Worm (Caenorhabditis elegans): ENCODE data around the gene T26H5.10.

DNA sequence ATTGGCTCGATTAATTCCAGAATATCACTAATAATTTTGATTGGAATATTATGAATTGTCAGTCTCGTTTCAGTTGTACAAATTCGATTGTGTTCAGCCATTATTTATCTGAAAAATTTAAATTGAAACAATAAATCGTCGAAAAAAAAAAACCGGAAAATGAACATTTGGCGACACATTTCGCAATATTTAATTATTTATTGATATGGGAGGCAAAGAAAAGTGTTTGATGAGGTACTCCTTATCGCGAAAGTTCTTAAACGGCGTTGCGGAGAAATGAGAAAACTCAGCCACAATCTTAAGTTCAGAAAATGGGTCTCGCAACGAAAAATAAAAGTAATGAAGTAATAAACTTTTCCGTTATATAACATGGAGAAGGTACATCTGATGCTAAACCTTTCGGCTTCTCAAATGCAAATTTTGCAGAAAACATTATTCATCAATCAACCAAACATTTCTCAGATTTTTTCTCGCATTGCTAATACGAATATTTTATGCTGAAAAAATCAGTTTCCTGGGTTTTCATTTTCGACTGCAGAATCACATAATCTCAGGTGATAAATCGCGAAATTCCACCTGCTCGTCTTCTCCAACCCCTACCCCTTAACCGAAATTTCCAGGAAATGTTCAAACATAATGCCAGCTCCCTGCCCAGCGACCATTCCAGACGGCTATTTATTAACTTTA, 43.8 kb downstream of the T26H5.10 start, which contains the start of the genes T06E6.15 and sri-7:
- TF ChIP-seq B0035.1 (tag; optimal IDR thresholded peaks at IDR 0.05) (no peak), unc-62 (GFP tag; optimal IDR thresholded peaks at IDR 0.05) (no peak), ets-4 (GFP tag; optimal IDR thresholded peaks at IDR 0.05) (no peak), ztf-18 (tag; optimal IDR thresholded peaks at IDR 0.05) (no peak), dpff-1 (tag; optimal IDR thresholded peaks at IDR 0.05) (no peak), ccch-3 (GFP tag; optimal IDR thresholded peaks at IDR 0.05) (no peak), K12H6.12 (tag; optimal IDR thresholded peaks at IDR 0.05) (no peak), unc-130 (GFP tag; optimal IDR thresholded peaks at IDR 0.05) (no peak), pha-4 (tag; optimal IDR thresholded peaks at IDR 0.05) (no peak), cebp-2 (GFP tag; IDR thresholded peaks at IDR 0.05) (no peak), T26A5.8 (tag; optimal IDR thresholded peaks at IDR 0.05) (no peak), hlh-12 (tag; optimal IDR thresholded peaks at IDR 0.05) (no peak), aptf-2 (GFP tag; conservative IDR thresholded peaks at IDR 0.05) (no peak), T07F8.4 (tag; optimal IDR thresholded peaks at IDR 0.05) (no peak)

Measured in whole organism, young adult.